Fruit fly (Drosophila melanogaster) whole organism, wandering third instar larva: ENCODE data around the gene gzl.

ENCODE experiments used
- Dfd ChIP-seq: fragments of >200 bp; optimal IDR thresholded peaks from 2 replicates; lab custom pipeline; 2017; ENCODE audit warnings: missing biosample characterization, missing genetic modification characterization
- Hnf4 ChIP-seq: fragments of 200-800 bp; sonication (Bioruptor generic); optimal IDR thresholded peaks from 2 replicates; lab custom pipeline; 2016; ENCODE audit warnings: missing biosample characterization, mild to moderate bottlenecking, missing genetic modification characterization
- Jra ChIP-seq: sonication (Bioruptor generic); optimal IDR thresholded peaks from 2 replicates; lab custom pipeline; 2016; ENCODE audit warnings: missing biosample characterization, missing genetic modification characterization
- Myc ChIP-seq: fragments of >200 bp; optimal IDR thresholded peaks from 2 replicates; lab custom pipeline; 2017
- OdsH ChIP-seq: fragments of 200-800 bp; sonication (Bioruptor generic); optimal IDR thresholded peaks from 2 replicates; lab custom pipeline; 2016; ENCODE audit warnings: missing biosample characterization, mild to moderate bottlenecking, missing genetic modification characterization
- ey ChIP-seq: fragments of 200-800 bp; sonication (Bioruptor generic); optimal IDR thresholded peaks from 2 replicates; lab custom pipeline; 2016; ENCODE audit warnings: missing biosample characterization, missing genetic modification characterization
- fru ChIP-seq: fragments of 200-800 bp; sonication (Bioruptor generic); optimal IDR thresholded peaks from 3 replicates; lab custom pipeline; 2016; ENCODE audit warnings: missing biosample characterization, mild to moderate bottlenecking, missing genetic modification characterization
- lola ChIP-seq: fragments of >200 bp; optimal IDR thresholded peaks from 2 replicates; lab custom pipeline; 2017; ENCODE audit warnings: missing biosample characterization, missing genetic modification characterization
- psq ChIP-seq: fragments of 200-800 bp; sonication (Bioruptor generic); optimal IDR thresholded peaks from 3 replicates; lab custom pipeline; 2017; ENCODE audit warnings: missing biosample characterization, mild to moderate bottlenecking, missing genetic modification characterization, moderate library complexity
- tai ChIP-seq: sonication (Bioruptor generic); optimal IDR thresholded peaks from 2 replicates; lab custom pipeline; 2016; ENCODE audit warnings: missing biosample characterization, missing genetic modification characterization
- woc ChIP-seq: sonication (Bioruptor generic); optimal IDR thresholded peaks from 2 replicates; lab custom pipeline; 2016; ENCODE audit warnings: missing biosample characterization, mild to moderate bottlenecking, missing genetic modification characterization

- TF ChIP-seq ey (GFP tag; lab: Kevin White, UChicago) (no peak), Myc (no peak), Jra (GFP tag; lab: Kevin White, UChicago) (no peak), fru (GFP tag; lab: Kevin White, UChicago) (no peak), OdsH (GFP tag; lab: Kevin White, UChicago) (no peak), woc (GFP tag; lab: Kevin White, UChicago) (no peak), psq (GFP tag; lab: Kevin White, UChicago) (no peak), lola (GFP tag; lab: Kevin White, UChicago) (no peak), Dfd (GFP tag; lab: Kevin White, UChicago) (no peak), Hnf4 (no peak), tai (no peak)
Observed at dm6 chr3R:6399752-6400151, 17.0 kb downstream of the gzl start.
